Worm (Caenorhabditis elegans) whole organism, late embryonic: ENCODE measurements around the gene abi-1.
A peak's percentile ranks its signal among the peaks of the same experiment; 100 is the strongest.

Source experiments
- K09A11.1 ChIP-seq: sonication (generic microtip); optimal IDR thresholded peaks from 2 replicates; lab custom pipeline; 2017; ENCODE audit warnings: antibody characterized with exemption, mild to moderate bottlenecking, missing genetic modification characterization, missing compliant biosample characterization; ENCODE audit not compliant: insufficient read depth
- ama-1 ChIP-seq: fragments of 150-350 bp; optimal IDR thresholded peaks from 2 replicates; lab custom pipeline; 2014
- ref-2 ChIP-seq: sonication (generic microtip); optimal IDR thresholded peaks from 2 replicates; lab custom pipeline; 2016; ENCODE audit warnings: missing genetic modification characterization, missing compliant biosample characterization

DNA sequence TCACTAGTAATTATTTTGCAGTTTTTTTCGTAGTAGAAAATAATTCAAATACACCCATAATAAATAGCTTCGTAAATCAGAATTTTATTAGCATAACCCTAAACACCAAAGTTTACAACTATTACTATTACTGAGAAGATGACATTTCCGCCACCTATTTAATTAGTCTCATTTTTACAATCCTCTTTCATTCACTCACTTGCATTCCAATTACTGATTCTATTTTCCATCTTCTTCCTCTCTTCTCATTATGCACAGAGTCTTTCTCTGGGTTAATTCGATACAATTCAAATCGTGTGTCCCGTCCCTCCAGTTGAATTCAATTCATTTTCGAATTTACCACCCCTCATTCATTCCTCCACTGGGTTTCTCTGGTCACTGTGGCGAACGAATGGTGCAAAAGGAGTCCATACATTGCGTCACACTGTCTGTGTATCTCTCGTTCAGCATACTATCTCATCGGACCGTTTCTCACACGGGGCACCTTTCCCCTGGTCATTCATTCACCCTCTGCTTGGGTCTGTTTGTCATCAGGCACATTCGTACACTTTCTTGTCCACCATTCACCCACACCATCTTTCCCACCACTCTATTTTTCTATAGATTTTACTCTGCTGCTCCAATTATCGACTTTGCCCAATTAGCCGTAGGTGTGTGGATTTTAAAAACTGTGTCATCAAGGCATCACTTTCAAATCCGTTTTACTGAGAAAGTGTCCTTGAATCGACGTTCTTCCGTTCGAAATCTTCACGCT lies 27.9 kb upstream of the abi-1 start:
- no peak for TF ChIP-seq K09A11.1 (tag; lab: Kevin White, UChicago)
- TF ChIP-seq ref-2 (tag; lab: Kevin White, UChicago), result peak; percentile 42
- TF ChIP-seq ama-1 (lab: Kevin White, UChicago), result no peak
